Worm (Caenorhabditis elegans): ENCODE data around the gene F42A6.2.
A peak's percentile ranks its signal among the peaks of the same experiment; 100 is the strongest.

ce11 chrIV:3294553-3295185 is 46.6 kb upstream of the F42A6.2 start, which contains the start of gene W08E12.7:
- TF ChIP-seq ces-1 (GFP tag; optimal IDR thresholded peaks at IDR 0.05) (no peak), mls-2 (tag; optimal IDR thresholded peaks at IDR 0.05) (peak; percentile 53), nhr-2 (tag; optimal IDR thresholded peaks at IDR 0.05) (no peak), tbx-8 (GFP tag; optimal IDR thresholded peaks at IDR 0.05) (peak; percentile 25), drap-1 (GFP tag; optimal IDR thresholded peaks at IDR 0.05) (peak; percentile 36), ztf-11 (tag; optimal IDR thresholded peaks at IDR 0.05) (no peak), nhr-76 (tag; optimal IDR thresholded peaks at IDR 0.05) (no peak), pha-4 (tag; optimal IDR thresholded peaks at IDR 0.05) (peak; percentile 89), ceh-83 (GFP tag; optimal IDR thresholded peaks at IDR 0.05) (peak; percentile 25), lsy-2 (tag; optimal IDR thresholded peaks at IDR 0.05) (peak; percentile 91)

Measured in whole organism, mixed stage, embryonic.